Fruit fly (Drosophila melanogaster) whole organism, prepupa: ENCODE data around the gene mahe.

Experiments used
- CG10669 ChIP-seq: fragments of 200-800 bp; sonication (Bioruptor generic); optimal IDR thresholded peaks from 3 replicates; lab custom pipeline; 2018; ENCODE audit warnings: missing biosample characterization, mild to moderate bottlenecking, missing genetic modification characterization, moderate library complexity
- CG11294 ChIP-seq: fragments of 200-800 bp; sonication (Bioruptor generic); IDR thresholded peaks from 2 replicates; pipeline ENCODE4 v1.3.6; 2022; ENCODE audit warnings: missing biosample characterization, missing genetic modification characterization
- CG11762 ChIP-seq: fragments of 200-800 bp; sonication (Bioruptor generic); optimal IDR thresholded peaks from 3 replicates; lab custom pipeline; 2016; ENCODE audit warnings: missing biosample characterization, missing genetic modification characterization; ENCODE audit not compliant: insufficient read depth
- CG11902 ChIP-seq: fragments of 200-800 bp; sonication (Bioruptor generic); optimal IDR thresholded peaks from 3 replicates; lab custom pipeline; 2016; ENCODE audit warnings: missing biosample characterization, missing genetic modification characterization
- CG15336 ChIP-seq: fragments of 200-800 bp; sonication (Bioruptor generic); IDR thresholded peaks from 2 replicates; pipeline ENCODE4 v1.3.6; 2022; ENCODE audit warnings: missing biosample characterization, missing genetic modification characterization
- CG1621 ChIP-seq: fragments of 200-800 bp; sonication (Bioruptor generic); optimal IDR thresholded peaks from 3 replicates; lab custom pipeline; 2018; ENCODE audit warnings: missing biosample characterization, mild to moderate bottlenecking, missing genetic modification characterization
- CG3032 ChIP-seq: fragments of 200-800 bp; optimal IDR thresholded peaks from 2 replicates; lab custom pipeline; 2019; ENCODE audit warnings: missing biosample characterization, mild to moderate bottlenecking, missing genetic modification characterization, moderate library complexity
- CG32006 ChIP-seq: fragments of 200-800 bp; sonication (Bioruptor generic); optimal IDR thresholded peaks from 3 replicates; lab custom pipeline; 2017; ENCODE audit warnings: missing biosample characterization, mild to moderate bottlenecking, missing genetic modification characterization
- CG6163 ChIP-seq: fragments of 200-800 bp; sonication (Bioruptor generic); IDR thresholded peaks from 3 replicates; pipeline ENCODE4 v1.3.6; 2022; ENCODE audit warnings: missing biosample characterization, missing genetic modification characterization
- CG6276 ChIP-seq: fragments of 200-800 bp; sonication (Bioruptor generic); optimal IDR thresholded peaks from 2 replicates; lab custom pipeline; 2017; ENCODE audit warnings: missing biosample characterization, mild to moderate bottlenecking, missing genetic modification characterization
- CG6808 ChIP-seq: fragments of 200-800 bp; sonication (Bioruptor generic); optimal IDR thresholded peaks from 3 replicates; lab custom pipeline; 2017; ENCODE audit warnings: missing biosample characterization, missing genetic modification characterization, mild to moderate bottlenecking, moderate library complexity, missing genetic modification reagents
- CG6854 ChIP-seq: fragments of 200-800 bp; sonication (Bioruptor generic); optimal IDR thresholded peaks from 2 replicates; lab custom pipeline; 2017; ENCODE audit warnings: missing biosample characterization, mild to moderate bottlenecking, missing genetic modification characterization
- CG7368 ChIP-seq: fragments of 200-800 bp; sonication (Bioruptor generic); optimal IDR thresholded peaks from 3 replicates; lab custom pipeline; 2016; ENCODE audit warnings: missing biosample characterization, missing genetic modification characterization
- CG8119 ChIP-seq: fragments of 200-800 bp; sonication (Bioruptor generic); IDR thresholded peaks from 3 replicates; pipeline ENCODE4 v1.3.6; 2022; ENCODE audit warnings: missing biosample characterization, missing genetic modification characterization
- CG9139 ChIP-seq: fragments of 200-800 bp; sonication (Bioruptor generic); optimal IDR thresholded peaks from 3 replicates; lab custom pipeline; 2017; ENCODE audit warnings: missing biosample characterization, mild to moderate bottlenecking, missing genetic modification characterization
- Eip75B ChIP-seq: fragments of 200-800 bp; sonication (Bioruptor generic); optimal IDR thresholded peaks from 3 replicates; lab custom pipeline; 2016; ENCODE audit warnings: missing biosample characterization, missing genetic modification characterization
- Eip78C ChIP-seq: fragments of 200-800 bp; sonication (Bioruptor generic); peaks from one replicate; lab custom pipeline; 2016; ENCODE audit warnings: missing biosample characterization, missing genetic modification characterization
- Eip93F ChIP-seq: fragments of 200-800 bp; sonication (Bioruptor generic); optimal IDR thresholded peaks from 2 replicates; lab custom pipeline; 2016; ENCODE audit warnings: missing biosample characterization, mild to moderate bottlenecking, missing genetic modification characterization
- Ets21C ChIP-seq: fragments of 200-800 bp; sonication (Bioruptor generic); optimal IDR thresholded peaks from 3 replicates; lab custom pipeline; 2016; ENCODE audit warnings: missing biosample characterization, missing genetic modification characterization
- Ets96B ChIP-seq: fragments of 200-800 bp; optimal IDR thresholded peaks from 2 replicates; lab custom pipeline; 2019; ENCODE audit warnings: missing biosample characterization, mild to moderate bottlenecking, missing genetic modification characterization, moderate library complexity
- Gug ChIP-seq: fragments of 200-800 bp; sonication (Bioruptor generic); IDR thresholded peaks from 2 replicates; pipeline ENCODE4 v1.3.6; 2022; ENCODE audit warnings: missing biosample characterization, missing genetic modification characterization
- Hr38 ChIP-seq: sonication (Bioruptor generic); optimal IDR thresholded peaks from 2 replicates; lab custom pipeline; 2016; ENCODE audit warnings: missing biosample characterization, missing genetic modification characterization
- Hr39 ChIP-seq: fragments of 200-800 bp; sonication (Bioruptor generic); optimal IDR thresholded peaks from 2 replicates; lab custom pipeline; 2016; ENCODE audit warnings: missing biosample characterization, missing genetic modification characterization
- Hr4 ChIP-seq: fragments of 200-800 bp; sonication (Bioruptor generic); optimal IDR thresholded peaks from 3 replicates; lab custom pipeline; 2016; ENCODE audit warnings: missing biosample characterization, missing genetic modification characterization
- OdsH ChIP-seq: fragments of 200-800 bp; sonication (Bioruptor generic); optimal IDR thresholded peaks from 3 replicates; lab custom pipeline; 2016; ENCODE audit warnings: missing biosample characterization, missing genetic modification characterization
- Smox ChIP-seq: fragments of 200-800 bp; sonication (Bioruptor generic); optimal IDR thresholded peaks from 3 replicates; lab custom pipeline; 2016; ENCODE audit warnings: missing biosample characterization, missing genetic modification characterization
- Sox14 ChIP-seq: fragments of 200-800 bp; sonication (Bioruptor generic); optimal IDR thresholded peaks from 3 replicates; lab custom pipeline; 2016; ENCODE audit warnings: missing biosample characterization, missing genetic modification characterization
- Sox15 ChIP-seq: fragments of 200-800 bp; sonication (Bioruptor generic); optimal IDR thresholded peaks from 3 replicates; lab custom pipeline; 2016; ENCODE audit warnings: missing biosample characterization, missing genetic modification characterization
- achi ChIP-seq: fragments of 200-800 bp; sonication (Bioruptor generic); optimal IDR thresholded peaks from 3 replicates; lab custom pipeline; 2016; ENCODE audit warnings: missing biosample characterization, missing genetic modification characterization
- acj6 ChIP-seq: fragments of 200-800 bp; sonication (Bioruptor generic); optimal IDR thresholded peaks from 3 replicates; lab custom pipeline; 2016; ENCODE audit warnings: missing biosample characterization, missing genetic modification characterization
- cyc ChIP-seq: fragments of 200-800 bp; sonication (Bioruptor generic); optimal IDR thresholded peaks from 3 replicates; lab custom pipeline; 2016; ENCODE audit warnings: missing biosample characterization, missing genetic modification characterization
- dac ChIP-seq: fragments of 200-800 bp; sonication (Bioruptor generic); optimal IDR thresholded peaks from 2 replicates; lab custom pipeline; 2017; ENCODE audit warnings: missing biosample characterization, mild to moderate bottlenecking, missing genetic modification characterization
- dsx ChIP-seq: fragments of 200-800 bp; optimal IDR thresholded peaks from 3 replicates; lab custom pipeline; 2019; ENCODE audit warnings: missing biosample characterization, mild to moderate bottlenecking, missing genetic modification characterization, moderate library complexity; ENCODE audit not compliant: poor library complexity, severe bottlenecking
- eg ChIP-seq: fragments of 200-800 bp; sonication (Bioruptor generic); IDR thresholded peaks from 3 replicates; pipeline ENCODE4 v1.3.6; 2022; ENCODE audit warnings: missing biosample characterization, missing genetic modification characterization
- fd85E ChIP-seq: fragments of 200-800 bp; sonication (Bioruptor generic); optimal IDR thresholded peaks from 3 replicates; lab custom pipeline; 2016; ENCODE audit warnings: missing biosample characterization, missing genetic modification characterization
- fkh ChIP-seq: fragments of 200-800 bp; sonication (Bioruptor generic); optimal IDR thresholded peaks from 3 replicates; lab custom pipeline; 2017; ENCODE audit warnings: missing biosample characterization, mild to moderate bottlenecking, missing genetic modification characterization, moderate library complexity
- lz ChIP-seq: fragments of 200-800 bp; sonication (Bioruptor generic); optimal IDR thresholded peaks from 3 replicates; lab custom pipeline; 2016; ENCODE audit warnings: missing biosample characterization, missing genetic modification characterization
- net ChIP-seq: fragments of 200-800 bp; sonication (Bioruptor generic); optimal IDR thresholded peaks from 3 replicates; lab custom pipeline; 2016; ENCODE audit warnings: missing biosample characterization, missing genetic modification characterization
- salr ChIP-seq, 2 experiments: fragments of 200-800 bp; sonication (Bioruptor generic); optimal IDR thresholded peaks; 3 replicates each; lab custom pipeline; 2016 to 2018; ENCODE audit warnings: missing biosample characterization in 2 of 2, missing genetic modification characterization in 2 of 2, mild to moderate bottlenecking in 1 of 2
- spab ChIP-seq: fragments of 200-800 bp; sonication (Bioruptor generic); optimal IDR thresholded peaks from 2 replicates; lab custom pipeline; 2017; ENCODE audit warnings: missing biosample characterization, mild to moderate bottlenecking, missing genetic modification characterization, missing genetic modification reagents
- svp ChIP-seq: fragments of 200-800 bp; sonication (Bioruptor generic); peaks from one replicate; lab custom pipeline; 2016; ENCODE audit warnings: missing biosample characterization, missing genetic modification characterization
- topi ChIP-seq: fragments of 200-800 bp; sonication (Bioruptor generic); optimal IDR thresholded peaks from 3 replicates; lab custom pipeline; 2016; ENCODE audit warnings: missing biosample characterization, missing genetic modification characterization

Gene mahe

dm6 chrX:7901153-7902038 is 29.8 kb downstream of the mahe start, which contains the start of the genes RpS6 and bys (continued):
- TF ChIP-seq CG1621 (tag; lab: Kevin White, UChicago) (peak; percentile 11), Eip93F (peak; percentile 34), Gug (peak; percentile 15; the same call in 1 of the 2 replicates), CG15336 (GFP tag; lab: Robert Waterston, UW) (peak; percentile 46; the same call in 1 of the 2 replicates), Sox14 (GFP tag; lab: Kevin White, UChicago) (peak; percentile 42), Smox (GFP tag; lab: Kevin White, UChicago) (peak; percentile 30), fd85E (GFP tag; lab: Kevin White, UChicago) (peak; percentile 21), CG10669 (GFP tag; lab: Kevin White, UChicago) (peak; percentile 43), net (GFP tag; lab: Kevin White, UChicago) (peak; percentile 64), CG11902 (GFP tag; lab: Kevin White, UChicago) (no peak), acj6 (GFP tag; lab: Kevin White, UChicago) (peak; percentile 42), CG8119 (GFP tag; lab: Robert Waterston, UW) (no peak), CG6163 (peak; percentile 70), CG11762 (GFP tag; lab: Kevin White, UChicago) (no peak), Hr39 (GFP tag; lab: Kevin White, UChicago) (peak; percentile 22), salr (GFP tag; optimal IDR thresholded peaks at IDR 0.05; lab: Kevin White, UChicago) (peak in 1 of 2 experiments; percentile 26), Hr38 (GFP tag; lab: Kevin White, UChicago) (no peak), OdsH (GFP tag; lab: Kevin White, UChicago) (peak; percentile 23), fkh (GFP tag; lab: Kevin White, UChicago) (peak; percentile 7), Ets21C (GFP tag; lab: Kevin White, UChicago) (peak; percentile 2), CG6808 (GFP tag; lab: Kevin White, UChicago) (peak; percentile 27)

dm6 chrX:7900659-7901058 is 30.5 kb downstream of the mahe start:
- TF ChIP-seq svp (GFP tag; lab: Kevin White, UChicago) = peak; percentile 38
- no peak for TF ChIP-seq Hr39 (GFP tag; lab: Kevin White, UChicago)

- TF ChIP-seq CG3032 (tag; lab: Kevin White, UChicago) (peak; percentile 51), topi (peak; percentile 46), Eip93F (peak; percentile 57), dsx (GFP tag; lab: Kevin White, UChicago) (peak; percentile 24), Ets21C (GFP tag; lab: Kevin White, UChicago) (peak; percentile 13), Sox15 (no peak), CG6854 (no peak), Eip78C (GFP tag; lab: Kevin White, UChicago) (peak; percentile 58), Eip75B (GFP tag; lab: Kevin White, UChicago) (peak; percentile 35), CG6276 (GFP tag; lab: Kevin White, UChicago) (no peak), CG11294 (GFP tag; lab: Robert Waterston, UW) (no peak), Hr4 (GFP tag; lab: Kevin White, UChicago) (peak; percentile 52), eg (GFP tag; lab: Robert Waterston, UW) (peak; percentile 49; the same call in 2 of the 3 replicates), CG7368 (GFP tag; lab: Kevin White, UChicago) (no peak), Hr38 (GFP tag; lab: Kevin White, UChicago) (no peak), CG32006 (GFP tag; lab: Kevin White, UChicago) (peak; percentile 6), CG8119 (GFP tag; lab: Robert Waterston, UW) (peak; percentile 43; the same call in 1 of the 3 replicates), CG11902 (GFP tag; lab: Kevin White, UChicago) (peak; percentile 1), CG11762 (GFP tag; lab: Kevin White, UChicago) (no peak), Sox14 (GFP tag; lab: Kevin White, UChicago) (peak; percentile 7), OdsH (GFP tag; lab: Kevin White, UChicago) (peak; percentile 45), salr (GFP tag; optimal IDR thresholded peaks at IDR 0.05; lab: Kevin White, UChicago) (peak in 1 of 2 experiments; percentile 10), cyc (GFP tag; lab: Kevin White, UChicago) (peak; percentile 46), achi (GFP tag; lab: Kevin White, UChicago) (peak; percentile 76), acj6 (GFP tag; lab: Kevin White, UChicago) (peak; percentile 51), lz (GFP tag; lab: Kevin White, UChicago) (peak; percentile 57), spab (GFP tag; lab: Kevin White, UChicago) (no peak), Ets96B (peak; percentile 48), CG9139 (GFP tag; lab: Kevin White, UChicago) (no peak), CG6163 (peak; percentile 56; the same call in 2 of the 3 replicates), dac (GFP tag; lab: Kevin White, UChicago) (no peak)
Measured at dm6 chrX:7893411-7894122, 37.6 kb downstream of the mahe start, which contains the start of the genes CG45089, ND-MNLL and p115. Gene CG45089 (minus strand): TSS chrX:7893798. Gene ND-MNLL (minus strand): TSS chrX:7893798. Gene p115 (plus strand): TSS chrX:7894031.
